Fruit fly (Drosophila melanogaster) whole organism, embryonic: ENCODE results near the gene trr.

Experiments
- Abd-B ChIP-seq: fragments of 200-800 bp; sonication (Bioruptor generic); optimal IDR thresholded peaks from 2 replicates; lab custom pipeline; 2018; ENCODE audit warnings: missing biosample characterization, mild to moderate bottlenecking, missing genetic modification characterization, moderate library complexity
- Antp ChIP-seq: fragments of 200-800 bp; sonication (Bioruptor generic); optimal IDR thresholded peaks from 3 replicates; lab custom pipeline; 2016; ENCODE audit warnings: missing biosample characterization, missing genetic modification characterization
- CG12236 ChIP-seq: fragments of 200-800 bp; sonication (Bioruptor generic); optimal IDR thresholded peaks from 2 replicates; lab custom pipeline; 2016; ENCODE audit warnings: missing biosample characterization, missing genetic modification characterization
- CG12744 ChIP-seq: fragments of 200-800 bp; sonication (Bioruptor generic); optimal IDR thresholded peaks from 2 replicates; lab custom pipeline; 2016; ENCODE audit warnings: missing biosample characterization, missing genetic modification characterization
- CG13624 ChIP-seq: fragments of 200-800 bp; sonication (Bioruptor generic); optimal IDR thresholded peaks from 2 replicates; lab custom pipeline; 2016; ENCODE audit warnings: missing biosample characterization, missing genetic modification characterization
- CG15269 ChIP-seq: fragments of 200-800 bp; sonication (Bioruptor generic); optimal IDR thresholded peaks from 2 replicates; lab custom pipeline; 2018; ENCODE audit warnings: missing biosample characterization, mild to moderate bottlenecking, missing genetic modification characterization, moderate library complexity
- CG1603 ChIP-seq: fragments of 200-800 bp; sonication (Bioruptor generic); optimal IDR thresholded peaks from 2 replicates; lab custom pipeline; 2019; ENCODE audit warnings: missing biosample characterization, mild to moderate bottlenecking, missing genetic modification characterization, moderate library complexity
- CG17385 ChIP-seq: fragments of 200-800 bp; sonication (Bioruptor generic); optimal IDR thresholded peaks from 3 replicates; lab custom pipeline; 2018; ENCODE audit warnings: missing biosample characterization, mild to moderate bottlenecking, missing genetic modification characterization
- CG17802 ChIP-seq: fragments of 200-800 bp; sonication (Bioruptor generic); optimal IDR thresholded peaks from 2 replicates; lab custom pipeline; 2018; ENCODE audit warnings: missing biosample characterization, mild to moderate bottlenecking, missing genetic modification characterization, moderate library complexity
- CG2889 ChIP-seq: fragments of 200-800 bp; sonication (Bioruptor generic); IDR thresholded peaks from 3 replicates; pipeline ENCODE4 v1.3.6; 2022; ENCODE audit warnings: missing biosample characterization, missing genetic modification characterization
- CG30403 ChIP-seq: fragments of 200-800 bp; sonication (Bioruptor generic); optimal IDR thresholded peaks from 3 replicates; lab custom pipeline; 2016; ENCODE audit warnings: missing biosample characterization, missing genetic modification characterization
- CG34224 ChIP-seq: fragments of 200-800 bp; sonication (Bioruptor generic); IDR thresholded peaks from 3 replicates; pipeline ENCODE4 v1.3.6; 2022; ENCODE audit warnings: missing biosample characterization, missing genetic modification characterization; ENCODE audit not compliant: partially characterized antibody
- CG34376 ChIP-seq: fragments of 200-800 bp; sonication (Bioruptor generic); optimal IDR thresholded peaks from 2 replicates; lab custom pipeline; 2018; ENCODE audit warnings: missing biosample characterization, mild to moderate bottlenecking, missing genetic modification characterization
- CG43689 ChIP-seq: fragments of 200-800 bp; sonication (Bioruptor generic); IDR thresholded peaks from 2 replicates; pipeline ENCODE4 v1.3.6; 2022; ENCODE audit warnings: missing biosample characterization, missing genetic modification characterization
- CG4424 ChIP-seq: fragments of 200-800 bp; sonication (Bioruptor generic); optimal IDR thresholded peaks from 3 replicates; lab custom pipeline; 2016; ENCODE audit warnings: missing biosample characterization, missing genetic modification characterization
- CG4730 ChIP-seq: fragments of 200-800 bp; sonication (Bioruptor generic); IDR thresholded peaks from 2 replicates; pipeline ENCODE4 v1.3.6; 2022; ENCODE audit warnings: missing biosample characterization, missing genetic modification characterization
- CG6791 ChIP-seq: fragments of 200-800 bp; sonication (Bioruptor generic); IDR thresholded peaks from 3 replicates; pipeline ENCODE4 v1.3.6; 2022; ENCODE audit warnings: missing biosample characterization, missing genetic modification characterization; ENCODE audit not compliant: partially characterized antibody
- CG7556 ChIP-seq: fragments of 200-800 bp; sonication (Bioruptor generic); optimal IDR thresholded peaks from 2 replicates; lab custom pipeline; 2017; ENCODE audit warnings: missing biosample characterization, mild to moderate bottlenecking, missing genetic modification characterization
- CTCF ChIP-seq: fragments of 200-800 bp; sonication (Bioruptor generic); optimal IDR thresholded peaks from 2 replicates; lab custom pipeline; 2017; ENCODE audit warnings: missing biosample characterization, mild to moderate bottlenecking, missing genetic modification characterization, moderate library complexity
- Dad ChIP-seq: fragments of 200-800 bp; sonication (Bioruptor generic); optimal IDR thresholded peaks from 3 replicates; lab custom pipeline; 2016; ENCODE audit warnings: missing biosample characterization, missing genetic modification characterization
- Dek ChIP-seq: fragments of 200-800 bp; sonication (Bioruptor generic); optimal IDR thresholded peaks from 3 replicates; lab custom pipeline; 2019; ENCODE audit warnings: missing biosample characterization, mild to moderate bottlenecking, missing genetic modification characterization, moderate library complexity
- E2f1 ChIP-seq: fragments of 200-800 bp; sonication (Bioruptor generic); IDR thresholded peaks from 2 replicates; pipeline ENCODE4 v1.3.6; 2022; ENCODE audit warnings: missing biosample characterization, missing genetic modification characterization
- Ets65A ChIP-seq: fragments of 200-800 bp; sonication (Bioruptor generic); peaks from one replicate; lab custom pipeline; 2016; ENCODE audit warnings: missing biosample characterization, missing genetic modification characterization
- Gug ChIP-seq: fragments of 200-800 bp; sonication (Bioruptor generic); IDR thresholded peaks from 4 replicates; pipeline ENCODE4 v1.3.6; 2022; ENCODE audit warnings: missing biosample characterization, missing genetic modification characterization
- H15 ChIP-seq: fragments of 200-800 bp; sonication (Bioruptor generic); IDR thresholded peaks from 3 replicates; pipeline ENCODE4 v1.3.6; 2022; ENCODE audit warnings: missing biosample characterization, missing genetic modification characterization
- HLHmδ ChIP-seq: fragments of 200-800 bp; sonication (Bioruptor generic); optimal IDR thresholded peaks from 2 replicates; lab custom pipeline; 2018; ENCODE audit warnings: missing biosample characterization, mild to moderate bottlenecking, missing genetic modification characterization, moderate library complexity
- Hmr ChIP-seq: fragments of 200-800 bp; sonication (Bioruptor generic); optimal IDR thresholded peaks from 3 replicates; lab custom pipeline; 2017; ENCODE audit warnings: mild to moderate bottlenecking, missing biosample characterization, missing genetic modification reagents, missing genetic modification characterization
- Kr ChIP-seq: fragments of 200-800 bp; sonication (Bioruptor generic); optimal IDR thresholded peaks from 2 replicates; lab custom pipeline; 2017; ENCODE audit warnings: missing biosample characterization, mild to moderate bottlenecking, missing genetic modification characterization
- MBD-R2 ChIP-seq: fragments of 200-800 bp; sonication (Bioruptor generic); IDR thresholded peaks from 2 replicates; pipeline ENCODE4 v1.3.6; 2022; ENCODE audit warnings: missing biosample characterization, missing genetic modification characterization
- Mad ChIP-seq: fragments of 200-800 bp; sonication (Bioruptor generic); optimal IDR thresholded peaks from 2 replicates; lab custom pipeline; 2016; ENCODE audit warnings: missing biosample characterization, missing genetic modification characterization
- Mes4 ChIP-seq: fragments of 200-800 bp; sonication (Bioruptor generic); optimal IDR thresholded peaks from 2 replicates; lab custom pipeline; 2016; ENCODE audit warnings: missing biosample characterization, missing genetic modification characterization
- Myb ChIP-seq: fragments of 200-800 bp; sonication (Bioruptor generic); optimal IDR thresholded peaks from 2 replicates; lab custom pipeline; 2016; ENCODE audit warnings: missing biosample characterization, missing genetic modification characterization
- Pdp1 ChIP-seq, 2 experiments: fragments of 200-800 bp; sonication (Bioruptor generic); optimal IDR thresholded peaks; 3 replicates each; lab custom pipeline; 2016; ENCODE audit warnings: missing biosample characterization in 2 of 2, missing genetic modification characterization in 2 of 2, mild to moderate bottlenecking in 1 of 2, moderate library complexity in 1 of 2
- Sry-δ ChIP-seq: fragments of 200-800 bp; sonication (Bioruptor generic); optimal IDR thresholded peaks from 2 replicates; lab custom pipeline; 2016; ENCODE audit warnings: missing biosample characterization, missing genetic modification characterization
- ac ChIP-seq: fragments of 200-800 bp; sonication (Bioruptor generic); optimal IDR thresholded peaks from 3 replicates; lab custom pipeline; 2017; ENCODE audit warnings: missing biosample characterization, mild to moderate bottlenecking, missing genetic modification characterization
- aop ChIP-seq: fragments of 200-800 bp; sonication (Bioruptor generic); IDR thresholded peaks from 2 replicates; pipeline ENCODE4 v1.3.6; 2022; ENCODE audit warnings: missing biosample characterization, missing genetic modification characterization
- ap ChIP-seq: fragments of 200-800 bp; sonication (Bioruptor generic); IDR thresholded peaks from 2 replicates; pipeline ENCODE4 v1.3.6; 2022; ENCODE audit warnings: missing biosample characterization, missing genetic modification characterization
- bigmax ChIP-seq: fragments of 200-800 bp; sonication (Bioruptor generic); optimal IDR thresholded peaks from 2 replicates; lab custom pipeline; 2018; ENCODE audit warnings: missing biosample characterization, mild to moderate bottlenecking, missing genetic modification characterization
- croc ChIP-seq: fragments of 200-800 bp; sonication (Bioruptor generic); conservative IDR thresholded peaks from 3 replicates; pipeline ENCODE4 v1.3.6; 2022; ENCODE audit warnings: missing biosample characterization, missing genetic modification characterization
- hth ChIP-seq: fragments of >200 bp; optimal IDR thresholded peaks from 2 replicates; lab custom pipeline; 2017; ENCODE audit warnings: inconsistent platforms
- ind ChIP-seq: fragments of 200-800 bp; sonication (Bioruptor generic); optimal IDR thresholded peaks from 3 replicates; lab custom pipeline; 2016; ENCODE audit warnings: missing biosample characterization, missing genetic modification characterization
- kay ChIP-seq: fragments of 200-800 bp; sonication (Bioruptor generic); optimal IDR thresholded peaks from 2 replicates; lab custom pipeline; 2016; ENCODE audit warnings: missing biosample characterization, missing genetic modification characterization
- klu ChIP-seq: fragments of 200-800 bp; sonication (Bioruptor generic); IDR thresholded peaks from 2 replicates; pipeline ENCODE4 v1.3.6; 2022; ENCODE audit warnings: missing biosample characterization, missing genetic modification characterization
- lab ChIP-seq: fragments of 200-800 bp; sonication (Bioruptor generic); optimal IDR thresholded peaks from 3 replicates; lab custom pipeline; 2017; ENCODE audit warnings: missing biosample characterization, missing genetic modification characterization, mild to moderate bottlenecking, moderate library complexity, missing genetic modification reagents
- org-1 ChIP-seq: fragments of 200-800 bp; sonication (Bioruptor generic); optimal IDR thresholded peaks from 2 replicates; lab custom pipeline; 2017; ENCODE audit warnings: missing biosample characterization, missing genetic modification characterization
- rib ChIP-seq: fragments of 200-800 bp; sonication (Bioruptor generic); IDR thresholded peaks from 2 replicates; pipeline ENCODE4 v1.3.6; 2022; ENCODE audit warnings: missing biosample characterization, missing genetic modification characterization
- so ChIP-seq: fragments of 200-800 bp; sonication (Bioruptor generic); IDR thresholded peaks from 3 replicates; pipeline ENCODE4 v1.3.6; 2022; ENCODE audit warnings: missing biosample characterization, missing genetic modification characterization
- sr ChIP-seq: fragments of 200-800 bp; sonication (Bioruptor generic); IDR thresholded peaks from 3 replicates; pipeline ENCODE4 v1.3.6; 2022; ENCODE audit warnings: missing biosample characterization, missing genetic modification characterization
- toy ChIP-seq: fragments of 200-800 bp; sonication (Bioruptor generic); IDR thresholded peaks from 2 replicates; pipeline ENCODE4 v1.3.6; 2022; ENCODE audit warnings: missing biosample characterization, missing genetic modification characterization
- vfl ChIP-seq: fragments of 200-800 bp; sonication (Bioruptor generic); optimal IDR thresholded peaks from 2 replicates; lab custom pipeline; 2016; ENCODE audit warnings: missing biosample characterization, missing genetic modification characterization
- zen2 ChIP-seq: fragments of 200-800 bp; sonication (Bioruptor generic); IDR thresholded peaks from 3 replicates; pipeline ENCODE4 v1.3.6; 2022; ENCODE audit warnings: missing biosample characterization, missing genetic modification characterization; ENCODE audit not compliant: partially characterized antibody
- zfh1 ChIP-seq: fragments of 200-800 bp; sonication (Bioruptor generic); IDR thresholded peaks from 3 replicates; pipeline ENCODE4 v1.3.6; 2022; ENCODE audit warnings: missing biosample characterization, missing genetic modification characterization

The trr gene

DNA sequence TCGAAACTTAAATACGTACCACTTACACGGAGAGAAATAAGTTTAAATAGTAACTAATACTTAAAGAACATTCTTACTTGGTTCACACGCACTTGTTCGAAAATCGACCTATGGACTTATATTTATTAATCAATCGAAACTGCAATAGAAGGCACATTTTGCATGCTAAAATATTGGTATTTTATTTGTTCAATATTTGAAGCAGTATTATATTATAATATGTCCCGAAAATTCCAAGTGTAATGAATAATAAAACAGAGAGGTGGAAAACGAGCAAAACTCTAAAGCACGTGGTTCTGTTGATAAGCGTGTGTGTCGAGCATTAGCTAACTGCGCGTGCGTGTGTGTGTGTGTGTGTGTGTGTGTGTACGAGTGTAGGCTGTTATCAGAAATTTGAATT, 39.8 kb downstream of the trr start (continued):
- no peak for TF ChIP-seq Mes4
- TF ChIP-seq hth (lab: Kevin White, UChicago), result no peak
- TF ChIP-seq CG6791 (GFP tag; lab: Robert Waterston, UW), result no peak
- no peak for TF ChIP-seq HLHmδ (GFP tag; lab: Kevin White, UChicago)
- peak; percentile 79 for TF ChIP-seq CG12744
- TF ChIP-seq ind, result peak; percentile 87
- TF ChIP-seq sr (GFP tag; lab: Robert Waterston, UW), result no peak
- no peak for TF ChIP-seq CG34224 (GFP tag; lab: Robert Waterston, UW)
- peak; percentile 36 for TF ChIP-seq CTCF (GFP tag; lab: Kevin White, UChicago)
- peak; percentile 6 for TF ChIP-seq ac (GFP tag; lab: Kevin White, UChicago)
- TF ChIP-seq Sry-δ (GFP tag; lab: Kevin White, UChicago), result peak; percentile 30
- peak; percentile 75 for TF ChIP-seq Dad
- no peak for TF ChIP-seq aop
- TF ChIP-seq toy (GFP tag; lab: Robert Waterston, UW), result 0 out of 2 replicates have a peak, but pooled peaks have one; percentile 42
- TF ChIP-seq so (GFP tag; lab: Robert Waterston, UW), result peak; percentile 86
- peak; percentile 88 for TF ChIP-seq CG30403 (GFP tag; lab: Kevin White, UChicago)
- TF ChIP-seq Hmr, result peak; percentile 95
- peak; percentile 54; the same call in 1 of the 3 replicates for TF ChIP-seq zfh1
- TF ChIP-seq Abd-B (GFP tag; lab: Kevin White, UChicago), result peak; percentile 84
- peak; percentile 92 for TF ChIP-seq Dek
- TF ChIP-seq lab, result peak; percentile 97
- peak; percentile 40; the same call in 1 of the 2 replicates for TF ChIP-seq CG43689 (GFP tag; lab: Robert Waterston, UW)
- TF ChIP-seq Gug (GFP tag; lab: Robert Waterston, UW), result peak; percentile 72; the same call in 3 of the 4 replicates
- peak; percentile 53; the same call in 1 of the 3 replicates for TF ChIP-seq H15 (GFP tag; lab: Robert Waterston, UW)
- peak; percentile 74 to 85 for TF ChIP-seq Pdp1 (GFP tag; optimal IDR thresholded peaks at IDR 0.05; lab: Kevin White, UChicago)
- TF ChIP-seq bigmax, result no peak
- TF ChIP-seq Myb (GFP tag; lab: Kevin White, UChicago), result peak; percentile 56
- TF ChIP-seq MBD-R2 (GFP tag; lab: Robert Waterston, UW), result peak; percentile 63
- TF ChIP-seq CG17802 (tag; lab: Kevin White, UChicago), result peak; percentile 37
- peak; percentile 73 for TF ChIP-seq E2f1 (GFP tag; lab: Robert Waterston, UW)
- TF ChIP-seq CG4730, result peak; percentile 49
- no peak for TF ChIP-seq ap (GFP tag; lab: Robert Waterston, UW)
- TF ChIP-seq croc (GFP tag; lab: Robert Waterston, UW), result peak; percentile 39; the same call in 1 of the 3 replicates
- peak; percentile 60; the same call in 2 of the 3 replicates for TF ChIP-seq CG2889 (GFP tag; lab: Robert Waterston, UW)
- TF ChIP-seq Kr (GFP tag; lab: Kevin White, UChicago), result no peak
- peak; percentile 68 for TF ChIP-seq rib (GFP tag; lab: Robert Waterston, UW)
- TF ChIP-seq CG13624 (GFP tag; lab: Kevin White, UChicago), result peak; percentile 75
- peak; percentile 92 for TF ChIP-seq CG34376 (GFP tag; lab: Kevin White, UChicago)
- TF ChIP-seq CG4424 (GFP tag; lab: Kevin White, UChicago), result peak; percentile 77
- peak; percentile 90 for TF ChIP-seq CG7556 (GFP tag; lab: Kevin White, UChicago)
- TF ChIP-seq CG1603 (tag; lab: Kevin White, UChicago), result peak; percentile 80
- TF ChIP-seq CG12236, result peak; percentile 42
- TF ChIP-seq kay (GFP tag; lab: Kevin White, UChicago), result peak; percentile 90
- peak; percentile 85 for TF ChIP-seq CG17385 (GFP tag; lab: Kevin White, UChicago)
- TF ChIP-seq Antp, result peak; percentile 56
- peak; percentile 77 for TF ChIP-seq vfl (GFP tag; lab: Kevin White, UChicago)
- TF ChIP-seq zen2 (GFP tag; lab: Robert Waterston, UW), result no peak
- peak; percentile 49 for TF ChIP-seq Mad (GFP tag; lab: Kevin White, UChicago)
- peak; percentile 91 for TF ChIP-seq CG15269 (tag; lab: Kevin White, UChicago)
- peak; percentile 62; the same call in 1 of the 2 replicates for TF ChIP-seq klu (GFP tag; lab: Robert Waterston, UW)
- peak; percentile 95 for TF ChIP-seq Ets65A
- peak; percentile 85 for TF ChIP-seq org-1
